Worm (Caenorhabditis elegans): Measurements from ENCODE around the gene F52E10.2.

The F52E10.2 gene

DNA sequence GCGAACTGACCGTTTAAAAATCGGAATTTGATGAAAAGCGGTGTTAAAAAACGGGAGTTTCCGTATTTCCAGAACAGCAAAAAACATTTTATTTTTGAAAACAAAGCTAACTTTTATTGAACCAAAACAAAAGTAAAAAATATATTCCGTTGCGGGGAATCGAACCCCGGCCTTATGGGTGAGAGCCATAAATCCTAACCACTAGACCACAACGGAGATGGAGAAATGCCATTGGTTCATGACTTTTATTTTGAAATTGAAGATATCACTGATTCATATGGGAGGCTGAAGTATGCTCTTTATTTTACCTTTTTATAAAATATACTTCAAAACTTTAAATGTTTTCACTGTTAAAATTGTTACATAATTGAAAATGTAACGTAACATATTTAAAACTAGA lies 2.1 kb upstream of the F52E10.2 start:
- TF ChIP-seq med-1 (GFP tag; optimal IDR thresholded peaks at IDR 0.05; ENCODE audit: insufficient read depth): no peak
- no peak for TF ChIP-seq ref-1 (GFP tag; conservative IDR thresholded peaks at IDR 0.05)
- TF ChIP-seq klf-2 (GFP tag; conservative IDR thresholded peaks at IDR 0.05): no peak
- TF ChIP-seq cog-1 (tag; optimal IDR thresholded peaks at IDR 0.05): no peak
- no peak for TF ChIP-seq ztf-23 (GFP tag; IDR thresholded peaks at IDR 0.05)
- TF ChIP-seq tab-1 (GFP tag; IDR thresholded peaks at IDR 0.05): no peak
- TF ChIP-seq flt-1 (GFP tag; IDR thresholded peaks at IDR 0.05): no peak
- TF ChIP-seq ztf-29 (GFP tag; IDR thresholded peaks at IDR 0.05): no peak
- TF ChIP-seq T22C8.4 (GFP tag; IDR thresholded peaks at IDR 0.05): no peak

DNA sequence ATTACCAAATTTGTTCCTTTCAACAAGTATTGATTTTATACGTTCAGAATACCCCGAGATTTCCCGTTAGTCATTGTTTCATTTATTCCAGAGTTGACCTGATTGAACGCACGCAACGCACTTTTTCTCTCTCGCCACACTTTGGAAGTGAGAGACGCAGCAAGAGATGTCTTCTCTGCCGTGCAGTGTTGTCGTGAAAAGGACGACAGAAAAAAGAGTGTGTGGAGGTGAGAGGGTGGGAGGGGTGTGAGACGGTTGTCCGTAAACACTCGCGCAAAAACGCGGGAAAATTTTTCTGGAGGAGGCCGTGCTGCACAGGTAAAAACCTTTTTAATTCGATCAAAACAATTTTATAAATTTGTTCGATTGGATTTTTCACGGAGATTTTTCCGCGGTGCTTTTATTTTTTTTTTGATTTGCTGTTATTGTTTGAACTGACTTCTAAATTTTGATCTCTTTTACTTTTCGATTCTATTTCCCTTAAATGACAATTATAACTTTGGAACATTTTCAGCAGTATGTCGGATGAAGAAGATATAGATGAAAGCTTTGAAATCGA lies 7.7 kb downstream of the F52E10.2 start, which contains the start of gene sdc-1:
TSS of gene sdc-1 (plus strand) at position 509 of the 559 bp plus-strand sequence.
- no peak for TF ChIP-seq ztf-29 (GFP tag; IDR thresholded peaks at IDR 0.05)
- TF ChIP-seq tab-1 (GFP tag; IDR thresholded peaks at IDR 0.05): no peak
- TF ChIP-seq ref-1 (GFP tag; conservative IDR thresholded peaks at IDR 0.05): no peak
- no peak for TF ChIP-seq klf-2 (GFP tag; conservative IDR thresholded peaks at IDR 0.05)
- TF ChIP-seq T22C8.4 (GFP tag; IDR thresholded peaks at IDR 0.05): no peak; the same call in 1 of the 2 replicates
- 0 out of 2 replicates have a peak, but pooled peaks have one; percentile 28 for TF ChIP-seq ztf-23 (GFP tag; IDR thresholded peaks at IDR 0.05)
- TF ChIP-seq med-1 (GFP tag; optimal IDR thresholded peaks at IDR 0.05; ENCODE audit: insufficient read depth): no peak

DNA sequence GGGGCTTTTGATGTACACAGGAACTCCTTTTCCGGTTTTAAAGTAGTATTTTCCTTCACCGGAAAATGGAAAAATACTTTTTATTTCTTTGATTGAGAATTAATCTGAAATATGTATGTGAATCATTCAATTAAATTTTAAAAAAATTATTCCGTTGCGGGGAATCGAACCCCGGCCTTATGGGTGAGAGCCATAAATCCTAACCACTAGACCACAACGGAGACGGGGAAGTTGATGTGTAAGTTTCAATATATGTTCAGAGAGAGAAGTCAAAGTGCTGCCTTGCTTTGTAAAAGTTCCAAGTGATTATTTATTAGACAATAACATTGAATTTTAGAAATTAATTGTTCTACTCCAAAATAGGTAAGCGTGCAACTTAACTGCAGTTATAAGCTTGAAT lies 11.9 kb downstream of the F52E10.2 start:
- TF ChIP-seq tab-1 (GFP tag; IDR thresholded peaks at IDR 0.05) (peak; percentile 70), flt-1 (GFP tag; IDR thresholded peaks at IDR 0.05) (0 out of 2 replicates have a peak, but pooled peaks have one; percentile 39), cog-1 (tag; optimal IDR thresholded peaks at IDR 0.05) (no peak), ref-1 (GFP tag; conservative IDR thresholded peaks at IDR 0.05) (no peak), ztf-29 (GFP tag; IDR thresholded peaks at IDR 0.05) (peak; percentile 23; the same call in 1 of the 2 replicates), klf-2 (GFP tag; conservative IDR thresholded peaks at IDR 0.05) (no peak), med-1 (GFP tag; optimal IDR thresholded peaks at IDR 0.05; ENCODE audit: insufficient read depth) (peak; percentile 29), ztf-23 (GFP tag; IDR thresholded peaks at IDR 0.05) (peak; percentile 67), T22C8.4 (GFP tag; IDR thresholded peaks at IDR 0.05) (no peak)

DNA sequence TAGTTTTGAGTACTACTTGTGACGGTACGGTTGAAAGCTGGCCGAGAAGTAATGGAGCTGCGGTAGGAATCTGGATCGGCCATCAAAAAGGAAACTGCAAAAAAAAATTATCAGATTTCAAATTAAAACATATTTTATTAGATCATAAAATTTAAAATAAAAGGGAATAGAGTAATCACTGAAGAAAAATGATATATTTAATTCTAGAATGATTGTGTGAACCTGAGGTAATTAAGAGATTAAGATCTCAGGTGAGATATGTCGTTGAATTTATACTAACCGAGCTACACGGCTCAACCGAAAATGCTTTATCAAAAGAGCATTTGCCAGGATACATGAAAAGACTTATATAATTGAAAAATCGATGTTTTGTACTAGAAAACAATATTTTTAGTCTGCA lies 13.0 kb downstream of the F52E10.2 start, which contains the start of gene ifa-3:
TSS of gene ifa-3 (minus strand) at position 101 of the 400 bp plus-strand sequence.
- no peak for TF ChIP-seq ref-1 (GFP tag; conservative IDR thresholded peaks at IDR 0.05)
- no peak for TF ChIP-seq klf-2 (GFP tag; conservative IDR thresholded peaks at IDR 0.05)
- TF ChIP-seq cog-1 (tag; optimal IDR thresholded peaks at IDR 0.05): no peak
- no peak for TF ChIP-seq tab-1 (GFP tag; IDR thresholded peaks at IDR 0.05)
- no peak for TF ChIP-seq ztf-23 (GFP tag; IDR thresholded peaks at IDR 0.05)
- no peak for TF ChIP-seq med-1 (GFP tag; optimal IDR thresholded peaks at IDR 0.05; ENCODE audit: insufficient read depth)
- no peak for TF ChIP-seq T22C8.4 (GFP tag; IDR thresholded peaks at IDR 0.05)
- no peak for TF ChIP-seq flt-1 (GFP tag; IDR thresholded peaks at IDR 0.05)
- no peak for TF ChIP-seq ztf-29 (GFP tag; IDR thresholded peaks at IDR 0.05)

DNA sequence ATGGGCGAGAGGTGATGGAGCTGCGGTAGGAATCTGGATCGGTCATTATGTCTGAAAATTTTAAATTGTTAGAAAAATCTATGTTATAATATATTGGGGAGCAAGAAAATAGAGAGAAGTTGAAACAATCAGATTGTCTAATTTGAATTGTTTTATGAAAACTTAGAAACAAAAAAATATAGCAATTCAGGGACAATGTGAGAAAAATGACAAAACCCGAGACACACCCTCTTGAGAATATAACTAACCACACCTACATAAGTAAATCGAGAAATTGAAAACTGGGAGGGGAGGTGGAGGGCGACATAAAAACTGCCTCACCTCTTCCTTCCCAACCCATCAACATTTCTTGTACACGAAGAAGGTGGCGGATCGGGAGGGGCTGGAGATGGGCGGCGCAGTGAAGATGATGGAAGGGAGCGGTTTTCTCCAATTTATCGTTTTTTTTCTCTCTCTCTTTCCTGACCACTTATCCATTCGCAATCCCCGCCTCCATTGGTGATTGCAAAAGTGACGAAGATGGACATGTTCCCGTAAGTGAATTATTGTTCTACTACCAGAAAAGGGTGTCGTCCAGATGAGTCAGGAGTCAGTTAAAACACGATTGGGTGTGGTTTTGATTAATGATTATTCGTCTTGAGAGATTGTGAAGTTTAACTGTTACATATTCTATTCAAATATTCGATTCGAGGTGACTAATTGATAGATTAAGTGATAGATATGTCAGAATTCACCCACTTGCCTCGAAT lies 17.2 kb downstream of the F52E10.2 start, which contains the start of gene mua-6:
TSS of gene mua-6 (minus strand) at position 51 of the 749 bp plus-strand sequence.
- TF ChIP-seq med-1 (GFP tag; optimal IDR thresholded peaks at IDR 0.05; ENCODE audit: insufficient read depth) (no peak), flt-1 (GFP tag; IDR thresholded peaks at IDR 0.05) (0 out of 2 replicates have a peak, but pooled peaks have one; percentile 21)

DNA sequence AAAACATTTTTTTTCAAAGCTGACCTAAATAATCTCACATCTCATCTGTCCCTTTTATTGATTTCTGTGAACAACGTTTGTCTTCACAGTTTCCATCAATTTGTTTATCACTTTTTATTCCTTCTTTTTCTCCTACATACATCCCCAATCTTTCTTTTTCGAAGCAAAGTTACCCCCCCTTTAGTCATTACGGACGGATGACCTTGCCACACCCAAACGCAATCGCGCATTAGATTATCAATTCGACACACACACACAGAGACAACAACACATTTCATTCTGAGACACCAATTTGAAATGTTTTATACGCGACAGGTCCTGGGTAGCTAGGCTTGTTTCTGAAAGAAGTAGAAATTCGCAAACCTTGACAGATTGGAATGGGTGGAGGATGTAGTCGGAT lies 19.7 kb downstream of the F52E10.2 start:
- no peak for TF ChIP-seq tab-1 (GFP tag; IDR thresholded peaks at IDR 0.05)
- TF ChIP-seq ztf-29 (GFP tag; IDR thresholded peaks at IDR 0.05): no peak
- TF ChIP-seq med-1 (GFP tag; optimal IDR thresholded peaks at IDR 0.05; ENCODE audit: insufficient read depth): no peak
- no peak for TF ChIP-seq flt-1 (GFP tag; IDR thresholded peaks at IDR 0.05)
- TF ChIP-seq klf-2 (GFP tag; conservative IDR thresholded peaks at IDR 0.05): no peak

DNA sequence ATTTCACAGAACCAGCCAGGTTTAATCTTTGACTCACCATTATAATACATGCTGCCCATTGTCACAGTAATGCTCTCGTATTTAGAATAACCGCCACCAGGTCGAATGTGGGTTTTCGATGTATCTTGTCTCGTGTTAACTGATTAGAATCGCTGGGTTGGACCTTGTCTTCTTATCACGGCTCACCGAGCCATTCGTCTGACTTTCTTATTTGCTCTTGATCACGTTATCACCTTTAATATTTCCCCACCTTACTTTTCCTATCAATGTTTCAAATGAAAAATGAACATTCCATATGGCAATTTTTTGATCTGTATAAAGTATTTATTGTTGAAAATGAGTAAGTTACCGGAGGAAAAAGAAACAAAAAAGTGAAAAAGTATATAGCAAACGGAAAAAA lies 21.0 kb downstream of the F52E10.2 start, which contains the start of gene sgk-1:
TSS of gene sgk-1 (minus strand) at position 130 of the 400 bp plus-strand sequence.
- TF ChIP-seq cog-1 (tag; optimal IDR thresholded peaks at IDR 0.05) (no peak), ztf-23 (GFP tag; IDR thresholded peaks at IDR 0.05) (no peak), klf-2 (GFP tag; conservative IDR thresholded peaks at IDR 0.05) (no peak), ztf-29 (GFP tag; IDR thresholded peaks at IDR 0.05) (no peak), med-1 (GFP tag; optimal IDR thresholded peaks at IDR 0.05; ENCODE audit: insufficient read depth) (no peak), ref-1 (GFP tag; conservative IDR thresholded peaks at IDR 0.05) (no peak), T22C8.4 (GFP tag; IDR thresholded peaks at IDR 0.05) (no peak), flt-1 (GFP tag; IDR thresholded peaks at IDR 0.05) (no peak), tab-1 (GFP tag; IDR thresholded peaks at IDR 0.05) (no peak)

DNA sequence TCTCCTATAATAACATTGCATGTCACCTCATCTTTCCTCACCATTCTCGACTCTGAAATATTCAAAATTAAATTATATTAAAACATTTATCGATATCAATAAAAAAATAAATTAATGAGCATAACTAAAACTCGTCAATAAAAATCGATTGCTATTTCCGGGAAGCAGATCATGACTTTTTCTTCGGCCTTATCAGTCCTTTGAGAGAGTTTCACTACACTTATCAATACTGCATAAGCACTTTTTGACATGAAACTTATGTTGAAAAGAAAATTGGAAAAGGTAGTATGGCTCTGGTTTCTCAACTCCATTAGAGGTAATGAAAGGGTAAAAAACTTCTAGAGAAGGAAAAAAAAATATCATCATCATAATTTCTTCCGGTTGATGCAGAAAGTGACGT lies 22.9 kb downstream of the F52E10.2 start:
- no peak for TF ChIP-seq ref-1 (GFP tag; conservative IDR thresholded peaks at IDR 0.05)
- TF ChIP-seq ztf-29 (GFP tag; IDR thresholded peaks at IDR 0.05): no peak
- no peak for TF ChIP-seq ztf-23 (GFP tag; IDR thresholded peaks at IDR 0.05)
- TF ChIP-seq tab-1 (GFP tag; IDR thresholded peaks at IDR 0.05): no peak
- TF ChIP-seq cog-1 (tag; optimal IDR thresholded peaks at IDR 0.05): no peak
- TF ChIP-seq med-1 (GFP tag; optimal IDR thresholded peaks at IDR 0.05; ENCODE audit: insufficient read depth): no peak
- TF ChIP-seq flt-1 (GFP tag; IDR thresholded peaks at IDR 0.05): no peak
- no peak for TF ChIP-seq T22C8.4 (GFP tag; IDR thresholded peaks at IDR 0.05)
- TF ChIP-seq klf-2 (GFP tag; conservative IDR thresholded peaks at IDR 0.05): no peak

DNA sequence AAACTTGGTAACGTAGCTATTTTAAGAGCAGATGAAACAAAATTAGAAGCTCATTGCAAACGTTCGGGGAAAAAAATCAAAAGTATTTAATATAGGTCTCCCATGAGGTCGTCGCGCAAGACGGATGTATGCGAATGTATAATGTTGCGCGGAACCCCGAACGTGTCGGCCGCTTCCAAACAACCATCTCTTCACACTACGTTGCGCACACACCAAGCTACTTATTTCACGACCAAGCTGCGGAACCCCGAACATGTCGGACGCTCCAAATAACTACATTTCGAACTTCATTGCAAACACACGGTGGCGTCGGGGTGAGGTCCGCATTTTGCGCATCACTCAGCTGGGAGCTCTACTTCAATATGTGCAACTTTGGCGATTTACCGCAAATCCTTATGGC lies 24.5 kb downstream of the F52E10.2 start:
- TF ChIP-seq tab-1 (GFP tag; IDR thresholded peaks at IDR 0.05) (no peak), ztf-29 (GFP tag; IDR thresholded peaks at IDR 0.05) (no peak), klf-2 (GFP tag; conservative IDR thresholded peaks at IDR 0.05) (no peak), cog-1 (tag; optimal IDR thresholded peaks at IDR 0.05) (no peak), T22C8.4 (GFP tag; IDR thresholded peaks at IDR 0.05) (no peak), ref-1 (GFP tag; conservative IDR thresholded peaks at IDR 0.05) (no peak), ztf-23 (GFP tag; IDR thresholded peaks at IDR 0.05) (no peak), flt-1 (GFP tag; IDR thresholded peaks at IDR 0.05) (no peak), med-1 (GFP tag; optimal IDR thresholded peaks at IDR 0.05; ENCODE audit: insufficient read depth) (no peak)

Data from whole organism, midembryonic.